Worm (Caenorhabditis elegans) whole organism, L4/young adult: ENCODE results near the gene tmem-132.

Experiments
- W03F9.2 ChIP-seq: fragments of 150-350 bp; optimal IDR thresholded peaks from 2 replicates; lab custom pipeline; 2014; ENCODE audit warnings: missing biosample characterization, missing genetic modification characterization
- dao-5 ChIP-seq: sonication (generic microtip); optimal IDR thresholded peaks from 2 replicates; lab custom pipeline; 2016; ENCODE audit warnings: missing genotype, missing genetic modification characterization, moderate library complexity, missing compliant biosample characterization
- him-1 ChIP-seq: sonication (generic microtip); optimal IDR thresholded peaks from 2 replicates; lab custom pipeline; 2016; ENCODE audit warnings: missing genotype, missing genetic modification reagents, missing genetic modification characterization, missing compliant biosample characterization

DNA sequence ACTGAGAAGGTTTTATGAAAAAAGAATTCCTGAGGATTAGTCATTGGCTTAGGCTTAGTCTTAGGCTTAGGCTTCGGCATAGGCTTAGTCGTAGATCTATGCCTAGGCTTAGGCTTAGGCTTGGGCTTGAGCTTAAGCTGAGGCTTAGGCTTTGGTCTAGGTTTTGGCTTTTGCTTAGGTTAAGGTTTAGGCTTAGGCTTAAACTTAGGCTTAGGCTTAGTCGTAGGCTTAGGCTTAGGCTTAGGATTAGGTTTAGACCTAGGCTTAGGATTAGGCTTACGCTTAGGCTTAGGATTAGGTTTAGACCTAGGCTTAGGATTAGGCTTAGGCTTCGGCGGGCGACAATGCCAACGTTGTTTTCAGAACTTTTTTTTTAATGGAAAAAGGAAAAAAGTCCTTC, 41.0 kb downstream of the tmem-132 start:
- TF ChIP-seq him-1 (tag; lab: Kevin White, UChicago) (no peak), dao-5 (tag; lab: Kevin White, UChicago) (no peak), W03F9.2 (tag; lab: Kevin White, UChicago) (no peak)
